Fruit fly (Drosophila melanogaster): ENCODE measurements around the gene CG8837.

dm6 chr2L:3339420-3339819 lies 19.4 kb downstream of the CG8837 start:
- no peak for TF ChIP-seq CG8301 (tag; optimal IDR thresholded peaks at IDR 0.05)
- TF ChIP-seq CG15710 (tag; optimal IDR thresholded peaks at IDR 0.05): no peak
- peak; percentile 57; the same call in 1 of the 3 replicates for TF ChIP-seq fd96Ca (GFP tag; IDR thresholded peaks at IDR 0.05)
- no peak for TF ChIP-seq gl (tag; optimal IDR thresholded peaks at IDR 0.05)
- peak; percentile 57 for TF ChIP-seq CG4496 (GFP tag; IDR thresholded peaks at IDR 0.05)
- TF ChIP-seq CG10348 (GFP tag; IDR thresholded peaks at IDR 0.05): no peak
- peak; percentile 99 for TF ChIP-seq EcR (GFP tag; optimal IDR thresholded peaks at IDR 0.05)
- TF ChIP-seq Pif1A (GFP tag; optimal IDR thresholded peaks at IDR 0.05): no peak
- TF ChIP-seq CG9948 (tag; optimal IDR thresholded peaks at IDR 0.05): no peak
- 0 out of 2 replicates have a peak, but pooled peaks have one; percentile 9 for TF ChIP-seq rn (GFP tag; IDR thresholded peaks at IDR 0.05)

Data from whole organism, pupa.